Fruit fly (Drosophila melanogaster): ENCODE results near the gene side-IV.

Gene side-IV

dm6 chr3R:13425470-13426033, 24.8 kb upstream of the side-IV start, which contains the start of gene Act87E (continued):
- TF ChIP-seq CG6854 (GFP tag; optimal IDR thresholded peaks at IDR 0.05) (no peak), CG1621 (tag; optimal IDR thresholded peaks at IDR 0.05) (no peak), CG11902 (GFP tag; optimal IDR thresholded peaks at IDR 0.05) (no peak), Eip75B (GFP tag; optimal IDR thresholded peaks at IDR 0.05) (no peak), CG7368 (GFP tag; optimal IDR thresholded peaks at IDR 0.05) (no peak), fkh (GFP tag; optimal IDR thresholded peaks at IDR 0.05) (no peak), cyc (GFP tag; optimal IDR thresholded peaks at IDR 0.05) (no peak), CG8632 (GFP tag; optimal IDR thresholded peaks at IDR 0.05) (peak; percentile 21), topi (GFP tag; optimal IDR thresholded peaks at IDR 0.05) (no peak), CG4318 (GFP tag; optimal IDR thresholded peaks at IDR 0.05) (peak; percentile 47)

dm6 chr3R:13428341-13429040, 21.9 kb upstream of the side-IV start:
- TF ChIP-seq Lpt (GFP tag; optimal IDR thresholded peaks at IDR 0.05) (peak; percentile 79), Sox15 (GFP tag; optimal IDR thresholded peaks at IDR 0.05) (peak; percentile 38), CG6808 (GFP tag; optimal IDR thresholded peaks at IDR 0.05) (peak; percentile 37), CG16779 (tag; optimal IDR thresholded peaks at IDR 0.05) (peak; percentile 51), Sox102F (GFP tag; optimal IDR thresholded peaks at IDR 0.05) (peak; percentile 26), eg (GFP tag; IDR thresholded peaks at IDR 0.05) (peak; percentile 82), CG4318 (GFP tag; optimal IDR thresholded peaks at IDR 0.05) (peak; percentile 57), Smox (GFP tag; optimal IDR thresholded peaks at IDR 0.05) (peak; percentile 49), Eip93F (GFP tag; optimal IDR thresholded peaks at IDR 0.05) (no peak), ss (GFP tag; optimal IDR thresholded peaks at IDR 0.05) (peak; percentile 24 to 38), fkh (GFP tag; optimal IDR thresholded peaks at IDR 0.05) (no peak), lz (GFP tag; optimal IDR thresholded peaks at IDR 0.05) (peak; percentile 53), CG3919 (GFP tag; optimal IDR thresholded peaks at IDR 0.05) (peak; percentile 80), CG3032 (tag; optimal IDR thresholded peaks at IDR 0.05) (peak; percentile 50), Hr38 (GFP tag; optimal IDR thresholded peaks at IDR 0.05) (no peak), CG8119 (GFP tag; IDR thresholded peaks at IDR 0.05) (peak; percentile 78), CG10669 (GFP tag; optimal IDR thresholded peaks at IDR 0.05) (peak; percentile 29), Gug (GFP tag; IDR thresholded peaks at IDR 0.05) (peak; percentile 58), CG6276 (GFP tag; optimal IDR thresholded peaks at IDR 0.05) (peak; percentile 66), OdsH (GFP tag; optimal IDR thresholded peaks at IDR 0.05) (peak; percentile 73), CG15336 (GFP tag; IDR thresholded peaks at IDR 0.05) (peak; percentile 85), dsx (GFP tag; optimal IDR thresholded peaks at IDR 0.05; ENCODE audit: poor library complexity, severe bottlenecking) (peak; percentile 65), CG6792 (GFP tag; optimal IDR thresholded peaks at IDR 0.05) (peak; percentile 49), CG34406 (GFP tag; optimal IDR thresholded peaks at IDR 0.05) (peak; percentile 34), CG7368 (GFP tag; optimal IDR thresholded peaks at IDR 0.05) (peak; percentile 51), Met (GFP tag; optimal IDR thresholded peaks at IDR 0.05) (peak; percentile 71), topi (GFP tag; optimal IDR thresholded peaks at IDR 0.05) (peak; percentile 61), Eip78C (GFP tag) (peak; percentile 87), CG31627 (GFP tag; optimal IDR thresholded peaks at IDR 0.05) (peak; percentile 64), fd59A (GFP tag; optimal IDR thresholded peaks at IDR 0.05) (peak; percentile 20), net (GFP tag; optimal IDR thresholded peaks at IDR 0.05) (peak; percentile 71), CG8632 (GFP tag; optimal IDR thresholded peaks at IDR 0.05) (peak; percentile 32), salr (GFP tag; optimal IDR thresholded peaks at IDR 0.05) (peak; percentile 18 to 54), CG9139 (GFP tag; optimal IDR thresholded peaks at IDR 0.05) (peak; percentile 30), svp (GFP tag) (peak; percentile 87), acj6 (GFP tag; optimal IDR thresholded peaks at IDR 0.05) (peak; percentile 76), esn (GFP tag; optimal IDR thresholded peaks at IDR 0.05) (peak; percentile 56), CG8319 (GFP tag; optimal IDR thresholded peaks at IDR 0.05) (peak; percentile 27), spab (GFP tag; optimal IDR thresholded peaks at IDR 0.05) (peak; percentile 60), pdm3 (GFP tag; optimal IDR thresholded peaks at IDR 0.05) (peak; percentile 77), fd85E (GFP tag; optimal IDR thresholded peaks at IDR 0.05) (peak; percentile 5), CG11902 (GFP tag; optimal IDR thresholded peaks at IDR 0.05) (no peak), cyc (GFP tag; optimal IDR thresholded peaks at IDR 0.05) (peak; percentile 55), CG10631 (GFP tag; optimal IDR thresholded peaks at IDR 0.05) (peak; percentile 73)
